Fruit fly (Drosophila melanogaster): Measurements from ENCODE around the gene RpS26.
A peak's percentile ranks its signal among the peaks of the same experiment; 100 is the strongest.

The RpS26 gene

dm6 chr2L:18468010-18468409 is 24.9 kb upstream of the RpS26 start (continued):
- peak; percentile 82 for TF ChIP-seq Eip78C (GFP tag)
- peak; percentile 70 for TF ChIP-seq CG4318 (GFP tag; optimal IDR thresholded peaks at IDR 0.05)
- TF ChIP-seq CG8632 (GFP tag; optimal IDR thresholded peaks at IDR 0.05), result peak; percentile 66
- TF ChIP-seq CG11294 (GFP tag; IDR thresholded peaks at IDR 0.05), result no peak
- TF ChIP-seq Blimp-1 (GFP tag; optimal IDR thresholded peaks at IDR 0.05), result no peak
- TF ChIP-seq CG10631 (GFP tag; optimal IDR thresholded peaks at IDR 0.05), result peak; percentile 71
- no peak for TF ChIP-seq CG9139 (GFP tag; optimal IDR thresholded peaks at IDR 0.05)
- TF ChIP-seq Hr39 (GFP tag; optimal IDR thresholded peaks at IDR 0.05), result peak; percentile 24
- no peak for TF ChIP-seq fd59A (GFP tag; optimal IDR thresholded peaks at IDR 0.05)

dm6 chr2L:18467464-18467863 is 24.4 kb upstream of the RpS26 start:
- TF ChIP-seq eg (GFP tag; IDR thresholded peaks at IDR 0.05) (no peak), CG11902 (GFP tag; optimal IDR thresholded peaks at IDR 0.05) (no peak), CG10669 (GFP tag; optimal IDR thresholded peaks at IDR 0.05) (no peak), CG6792 (GFP tag; optimal IDR thresholded peaks at IDR 0.05) (no peak), Sox15 (GFP tag; optimal IDR thresholded peaks at IDR 0.05) (no peak), Eip78C (GFP tag) (peak; percentile 17), CG16779 (tag; optimal IDR thresholded peaks at IDR 0.05) (no peak), Gug (GFP tag; IDR thresholded peaks at IDR 0.05) (no peak), Eip93F (GFP tag; optimal IDR thresholded peaks at IDR 0.05) (no peak), CG6854 (GFP tag; optimal IDR thresholded peaks at IDR 0.05) (peak; percentile 25), topi (GFP tag; optimal IDR thresholded peaks at IDR 0.05) (no peak), Ets21C (GFP tag; optimal IDR thresholded peaks at IDR 0.05) (no peak), CG6808 (GFP tag; optimal IDR thresholded peaks at IDR 0.05) (peak; percentile 19), dsx (GFP tag; optimal IDR thresholded peaks at IDR 0.05; ENCODE audit: poor library complexity, severe bottlenecking) (no peak), CG3032 (tag; optimal IDR thresholded peaks at IDR 0.05) (no peak), CG32006 (GFP tag; optimal IDR thresholded peaks at IDR 0.05) (no peak), cyc (GFP tag; optimal IDR thresholded peaks at IDR 0.05) (no peak), CG6163 (GFP tag; IDR thresholded peaks at IDR 0.05) (peak; percentile 62; the same call in 2 of the 3 replicates), Lpt (GFP tag; optimal IDR thresholded peaks at IDR 0.05) (peak; percentile 18), CG11294 (GFP tag; IDR thresholded peaks at IDR 0.05) (no peak), acj6 (GFP tag; optimal IDR thresholded peaks at IDR 0.05) (no peak), salr (GFP tag; optimal IDR thresholded peaks at IDR 0.05) (no peak), CG3919 (GFP tag; optimal IDR thresholded peaks at IDR 0.05) (no peak), CG15336 (GFP tag; IDR thresholded peaks at IDR 0.05) (no peak), fkh (GFP tag; optimal IDR thresholded peaks at IDR 0.05) (no peak), CG8319 (GFP tag; optimal IDR thresholded peaks at IDR 0.05) (no peak), vri (GFP tag; optimal IDR thresholded peaks at IDR 0.05) (peak; percentile 30), Hr38 (GFP tag; optimal IDR thresholded peaks at IDR 0.05) (no peak), OdsH (GFP tag; optimal IDR thresholded peaks at IDR 0.05) (no peak), CG4318 (GFP tag; optimal IDR thresholded peaks at IDR 0.05) (no peak), Sox102F (GFP tag; optimal IDR thresholded peaks at IDR 0.05) (peak; percentile 11), Eip75B (GFP tag; optimal IDR thresholded peaks at IDR 0.05) (no peak), Ets96B (tag; optimal IDR thresholded peaks at IDR 0.05) (no peak), lz (GFP tag; optimal IDR thresholded peaks at IDR 0.05) (no peak), CG8632 (GFP tag; optimal IDR thresholded peaks at IDR 0.05) (no peak), CG34406 (GFP tag; optimal IDR thresholded peaks at IDR 0.05) (no peak), CG6276 (GFP tag; optimal IDR thresholded peaks at IDR 0.05) (no peak), CG10631 (GFP tag; optimal IDR thresholded peaks at IDR 0.05) (no peak)
